Fruit fly (Drosophila melanogaster) whole organism, embryonic: ENCODE data around the gene CG6790.

Experiments used
- Adf1 ChIP-seq: fragments of 200-800 bp; sonication (Bioruptor generic); IDR thresholded peaks from 2 replicates; pipeline ENCODE4 v1.3.6; 2022; ENCODE audit warnings: missing biosample characterization, missing genetic modification characterization
- Bgb ChIP-seq: fragments of 200-800 bp; sonication (Bioruptor generic); IDR thresholded peaks from 2 replicates; pipeline ENCODE4 v1.3.6; 2022; ENCODE audit warnings: missing biosample characterization, missing genetic modification characterization; ENCODE audit not compliant: partially characterized antibody
- Blimp-1 ChIP-seq: fragments of 200-800 bp; sonication (Bioruptor generic); optimal IDR thresholded peaks from 3 replicates; lab custom pipeline; 2018; ENCODE audit warnings: missing biosample characterization, missing genetic modification characterization, mild to moderate bottlenecking, moderate library complexity, missing genetic modification reagents
- CG10321 ChIP-seq: fragments of 200-800 bp; sonication (Bioruptor generic); IDR thresholded peaks from 2 replicates; pipeline ENCODE4 v1.3.6; 2022; ENCODE audit warnings: missing biosample characterization, missing genetic modification characterization
- CG10431 ChIP-seq: fragments of 200-800 bp; sonication (Bioruptor generic); optimal IDR thresholded peaks from 3 replicates; lab custom pipeline; 2018; ENCODE audit warnings: missing biosample characterization, mild to moderate bottlenecking, missing genetic modification characterization
- CG10654 ChIP-seq: fragments of 200-800 bp; sonication (Bioruptor generic); optimal IDR thresholded peaks from 2 replicates; lab custom pipeline; 2016; ENCODE audit warnings: missing biosample characterization, missing genetic modification characterization
- CG10959 ChIP-seq: fragments of 200-800 bp; sonication (Bioruptor generic); IDR thresholded peaks from 2 replicates; pipeline ENCODE4 v1.3.6; 2022; ENCODE audit warnings: missing biosample characterization, missing genetic modification characterization
- CG12219 ChIP-seq: fragments of 200-800 bp; sonication (Bioruptor generic); optimal IDR thresholded peaks from 3 replicates; lab custom pipeline; 2018; ENCODE audit warnings: missing biosample characterization, mild to moderate bottlenecking, missing genetic modification characterization
- CG12659 ChIP-seq: fragments of 200-800 bp; sonication (Bioruptor generic); optimal IDR thresholded peaks from 3 replicates; lab custom pipeline; 2017; ENCODE audit warnings: mild to moderate bottlenecking, missing biosample characterization, missing genetic modification reagents, missing genetic modification characterization
- CG12769 ChIP-seq: fragments of 200-800 bp; sonication (Bioruptor generic); optimal IDR thresholded peaks from 2 replicates; lab custom pipeline; 2019; ENCODE audit warnings: missing biosample characterization, mild to moderate bottlenecking, missing genetic modification characterization, moderate library complexity
- CG13424 ChIP-seq: fragments of 200-800 bp; sonication (Bioruptor generic); optimal IDR thresholded peaks from 2 replicates; lab custom pipeline; 2019; ENCODE audit warnings: missing biosample characterization, mild to moderate bottlenecking, missing genetic modification characterization, moderate library complexity
- CG13775 ChIP-seq: fragments of 200-800 bp; sonication (Bioruptor generic); optimal IDR thresholded peaks from 3 replicates; lab custom pipeline; 2017; ENCODE audit warnings: missing biosample characterization, mild to moderate bottlenecking, missing genetic modification characterization
- CG1647 ChIP-seq: fragments of 200-800 bp; sonication (Bioruptor generic); optimal IDR thresholded peaks from 3 replicates; lab custom pipeline; 2016; ENCODE audit warnings: missing biosample characterization, missing genetic modification characterization
- CG18011 ChIP-seq: fragments of 200-800 bp; sonication (Bioruptor generic); optimal IDR thresholded peaks from 2 replicates; lab custom pipeline; 2017; ENCODE audit warnings: missing biosample characterization, missing genetic modification characterization, mild to moderate bottlenecking, moderate library complexity, missing genotype
- CG2712 ChIP-seq: fragments of 200-800 bp; optimal IDR thresholded peaks from 3 replicates; lab custom pipeline; 2019; ENCODE audit warnings: missing biosample characterization, mild to moderate bottlenecking, missing genetic modification characterization, moderate library complexity
- CG3163 ChIP-seq: fragments of 200-800 bp; sonication (Bioruptor generic); optimal IDR thresholded peaks from 3 replicates; lab custom pipeline; 2016; ENCODE audit warnings: missing biosample characterization, missing genetic modification characterization
- CG4424 ChIP-seq: fragments of 200-800 bp; sonication (Bioruptor generic); optimal IDR thresholded peaks from 3 replicates; lab custom pipeline; 2016; ENCODE audit warnings: missing biosample characterization, missing genetic modification characterization
- CG4707 ChIP-seq: fragments of 200-800 bp; sonication (Bioruptor generic); optimal IDR thresholded peaks from 2 replicates; lab custom pipeline; 2018; ENCODE audit warnings: missing biosample characterization, mild to moderate bottlenecking, missing genetic modification characterization, moderate library complexity
- CG4730 ChIP-seq: fragments of 200-800 bp; sonication (Bioruptor generic); IDR thresholded peaks from 2 replicates; pipeline ENCODE4 v1.3.6; 2022; ENCODE audit warnings: missing biosample characterization, missing genetic modification characterization
- CG6683 ChIP-seq: fragments of 200-800 bp; sonication (Bioruptor generic); optimal IDR thresholded peaks from 2 replicates; lab custom pipeline; 2017; ENCODE audit warnings: missing biosample characterization, mild to moderate bottlenecking, missing genetic modification characterization, missing genetic modification reagents
- CG7271 ChIP-seq: fragments of 200-800 bp; sonication (Bioruptor generic); optimal IDR thresholded peaks from 2 replicates; lab custom pipeline; 2018; ENCODE audit warnings: missing biosample characterization, mild to moderate bottlenecking, missing genetic modification characterization, moderate library complexity
- CG8359 ChIP-seq: fragments of 200-800 bp; sonication (Bioruptor generic); optimal IDR thresholded peaks from 2 replicates; lab custom pipeline; 2017; ENCODE audit warnings: missing biosample characterization, mild to moderate bottlenecking, missing genetic modification characterization, borderline replicate concordance
- CG9437 ChIP-seq: fragments of 200-800 bp; sonication (Bioruptor generic); optimal IDR thresholded peaks from 2 replicates; lab custom pipeline; 2018; ENCODE audit warnings: missing biosample characterization, mild to moderate bottlenecking, missing genetic modification characterization
- Doc2 ChIP-seq: fragments of 200-800 bp; sonication (Bioruptor generic); IDR thresholded peaks from 2 replicates; pipeline ENCODE4 v1.3.6; 2022; ENCODE audit warnings: missing biosample characterization, missing genetic modification characterization
- Fer1 ChIP-seq: fragments of 200-800 bp; sonication (Bioruptor generic); optimal IDR thresholded peaks from 2 replicates; lab custom pipeline; 2017; ENCODE audit warnings: missing biosample characterization, mild to moderate bottlenecking, missing genetic modification characterization
- HLH4C ChIP-seq: fragments of 200-800 bp; sonication (Bioruptor generic); IDR thresholded peaks from 3 replicates; pipeline ENCODE4 v1.3.6; 2022; ENCODE audit warnings: missing biosample characterization, missing genetic modification characterization; ENCODE audit not compliant: partially characterized antibody
- Hr39 ChIP-seq: fragments of >200 bp; optimal IDR thresholded peaks from 2 replicates; lab custom pipeline; 2017
- Med ChIP-seq: fragments of 200-800 bp; sonication (Bioruptor generic); peaks from one replicate; lab custom pipeline; 2016; ENCODE audit warnings: missing biosample characterization, missing genetic modification characterization, mild to moderate bottlenecking, inconsistent platforms, moderate library complexity
- NC2α ChIP-seq: fragments of 200-800 bp; sonication (Bioruptor generic); optimal IDR thresholded peaks from 2 replicates; lab custom pipeline; 2016; ENCODE audit warnings: missing biosample characterization, missing genetic modification characterization
- Nf-YB ChIP-seq: fragments of 200-800 bp; sonication (Bioruptor generic); optimal IDR thresholded peaks from 3 replicates; lab custom pipeline; 2019; ENCODE audit warnings: missing biosample characterization, mild to moderate bottlenecking, missing genetic modification characterization, moderate library complexity
- Rfx ChIP-seq: fragments of 200-800 bp; sonication (Bioruptor generic); IDR thresholded peaks from 2 replicates; pipeline ENCODE4 v1.3.6; 2022; ENCODE audit warnings: missing biosample characterization, missing genetic modification characterization
- Spps ChIP-seq: fragments of 200-800 bp; sonication (Bioruptor generic); optimal IDR thresholded peaks from 2 replicates; lab custom pipeline; 2018; ENCODE audit warnings: missing biosample characterization, mild to moderate bottlenecking, missing genetic modification characterization
- cad ChIP-seq: fragments of >200 bp; optimal IDR thresholded peaks from 2 replicates; lab custom pipeline; 2017; ENCODE audit warnings: missing biosample characterization, missing genetic modification characterization
- dati ChIP-seq: fragments of 200-800 bp; sonication (Bioruptor generic); IDR thresholded peaks from 2 replicates; pipeline ENCODE4 v1.3.6; 2022; ENCODE audit warnings: missing biosample characterization, missing genetic modification characterization
- disco-r ChIP-seq: fragments of 200-800 bp; sonication (Bioruptor generic); optimal IDR thresholded peaks from 2 replicates; lab custom pipeline; 2016; ENCODE audit warnings: missing biosample characterization, missing genetic modification characterization
- dmrt99B ChIP-seq: fragments of 200-800 bp; sonication (Bioruptor generic); optimal IDR thresholded peaks from 2 replicates; lab custom pipeline; 2018; ENCODE audit warnings: missing biosample characterization, mild to moderate bottlenecking, missing genetic modification characterization, moderate library complexity
- ewg ChIP-seq: fragments of 200-800 bp; sonication (Bioruptor generic); optimal IDR thresholded peaks from 3 replicates; lab custom pipeline; 2017; ENCODE audit warnings: mild to moderate bottlenecking, missing biosample characterization, missing genetic modification reagents, missing genetic modification characterization
- gce ChIP-seq: fragments of 200-800 bp; sonication (Bioruptor generic); IDR thresholded peaks from 3 replicates; pipeline ENCODE4 v1.3.6; 2022; ENCODE audit warnings: missing biosample characterization, missing genetic modification characterization
- ham ChIP-seq: fragments of 200-800 bp; sonication (Bioruptor generic); IDR thresholded peaks from 2 replicates; pipeline ENCODE4 v1.3.6; 2022; ENCODE audit warnings: missing biosample characterization, missing genetic modification characterization
- lola ChIP-seq, 3 experiments: fragments of >200 bp in 2 of 3; fragments of 200-800 bp in 1 of 3; sonication (Bioruptor generic) in 1 of 3; optimal IDR thresholded peaks; 2 replicates each; lab custom pipeline; 2017 to 2019; ENCODE audit warnings: missing biosample characterization in 3 of 3, missing genetic modification characterization in 3 of 3, mild to moderate bottlenecking in 1 of 3, moderate library complexity in 1 of 3
- phol ChIP-seq: fragments of 200-800 bp; sonication (Bioruptor generic); optimal IDR thresholded peaks from 3 replicates; lab custom pipeline; 2018; ENCODE audit warnings: missing biosample characterization, mild to moderate bottlenecking, missing genetic modification characterization, moderate library complexity
- salm ChIP-seq: fragments of 200-800 bp; sonication (Bioruptor generic); optimal IDR thresholded peaks from 2 replicates; lab custom pipeline; 2018; ENCODE audit warnings: missing biosample characterization, mild to moderate bottlenecking, missing genetic modification characterization
- sens ChIP-seq: fragments of 200-800 bp; sonication (Bioruptor generic); peaks from one replicate; lab custom pipeline; 2016; ENCODE audit warnings: missing biosample characterization, missing genetic modification characterization
- shn ChIP-seq: fragments of 200-800 bp; sonication (Bioruptor generic); optimal IDR thresholded peaks from 3 replicates; lab custom pipeline; 2016; ENCODE audit warnings: missing biosample characterization, missing genetic modification characterization
- sim ChIP-seq: fragments of 200-800 bp; sonication (Bioruptor generic); IDR thresholded peaks from 2 replicates; pipeline ENCODE4 v1.3.6; 2022; ENCODE audit warnings: missing biosample characterization, missing genetic modification characterization
- slou ChIP-seq: fragments of 200-800 bp; sonication (Bioruptor generic); optimal IDR thresholded peaks from 3 replicates; lab custom pipeline; 2016; ENCODE audit warnings: missing biosample characterization, missing genetic modification characterization
- twi ChIP-seq: fragments of 200-800 bp; optimal IDR thresholded peaks from 2 replicates; lab custom pipeline; 2019; ENCODE audit warnings: missing biosample characterization, mild to moderate bottlenecking, missing genetic modification characterization, moderate library complexity
- vnd ChIP-seq: fragments of 200-800 bp; sonication (Bioruptor generic); IDR thresholded peaks from 3 replicates; pipeline ENCODE4 v1.3.6; 2022; ENCODE audit warnings: missing biosample characterization, missing genetic modification characterization; ENCODE audit not compliant: partially characterized antibody
- zfh1 ChIP-seq: fragments of 200-800 bp; sonication (Bioruptor generic); IDR thresholded peaks from 3 replicates; pipeline ENCODE4 v1.3.6; 2022; ENCODE audit warnings: missing biosample characterization, missing genetic modification characterization

The CG6790 gene

dm6 chr3R:11562326-11563109, 16.0 kb downstream of the CG6790 start (continued):
- TF ChIP-seq CG12659 (GFP tag; lab: Kevin White, UChicago) (peak; percentile 88), Fer1 (GFP tag; lab: Kevin White, UChicago) (peak; percentile 96), zfh1 (GFP tag; lab: Robert Waterston, UW) (peak; percentile 95), CG1647 (GFP tag; lab: Kevin White, UChicago) (peak; percentile 90), gce (GFP tag; lab: Robert Waterston, UW) (peak; percentile 93), Rfx (GFP tag; lab: Robert Waterston, UW) (peak; percentile 97), CG4730 (GFP tag; lab: Robert Waterston, UW) (peak; percentile 86), Med (peak; percentile 98), CG2712 (tag; lab: Kevin White, UChicago) (peak; percentile 95), twi (peak; percentile 51), CG10321 (GFP tag; lab: Robert Waterston, UW) (peak; percentile 40), CG13424 (peak; percentile 85), CG10431 (GFP tag; lab: Kevin White, UChicago) (peak; percentile 45), Nf-YB (GFP tag; lab: Kevin White, UChicago) (peak; percentile 64), dati (GFP tag; lab: Robert Waterston, UW) (peak; percentile 71; the same call in 1 of the 2 replicates), dmrt99B (tag; lab: Kevin White, UChicago) (peak; percentile 95), HLH4C (GFP tag; lab: Robert Waterston, UW) (no peak), sens (peak; percentile 99), Adf1 (peak; percentile 54), CG7271 (tag; lab: Kevin White, UChicago) (peak; percentile 30), CG10654 (GFP tag; lab: Kevin White, UChicago) (peak; percentile 92), Hr39 (lab: Kevin White, UChicago) (no peak), phol (peak; percentile 93), CG3163 (GFP tag; lab: Kevin White, UChicago) (peak; percentile 70), CG4424 (GFP tag; lab: Kevin White, UChicago) (peak; percentile 95), lola (GFP tag; optimal IDR thresholded peaks at IDR 0.05; lab: Kevin White, UChicago) (peak in 1 of 3 experiments; percentile 55), disco-r (GFP tag; lab: Kevin White, UChicago) (peak; percentile 69), CG18011 (GFP tag; lab: Kevin White, UChicago) (peak; percentile 65), CG12769 (tag; lab: Kevin White, UChicago) (peak; percentile 95), Doc2 (peak; percentile 77; the same call in 1 of the 2 replicates), CG10959 (GFP tag; lab: Robert Waterston, UW) (peak; percentile 78), CG12219 (peak; percentile 87), ham (GFP tag; lab: Robert Waterston, UW) (peak; percentile 64; the same call in 1 of the 2 replicates), NC2α (GFP tag; lab: Kevin White, UChicago) (peak; percentile 64), vnd (GFP tag; lab: Robert Waterston, UW) (no peak), salm (tag; lab: Kevin White, UChicago) (peak; percentile 72), ewg (GFP tag; lab: Kevin White, UChicago) (peak; percentile 70), Spps (tag; lab: Kevin White, UChicago) (peak; percentile 85), cad (GFP tag; lab: Kevin White, UChicago) (no peak), CG4707 (GFP tag; lab: Kevin White, UChicago) (peak; percentile 60), shn (GFP tag; lab: Kevin White, UChicago) (peak; percentile 79), CG13775 (GFP tag; lab: Kevin White, UChicago) (peak; percentile 81), Blimp-1 (GFP tag; lab: Kevin White, UChicago) (peak; percentile 91), slou (peak; percentile 88), CG9437 (GFP tag; lab: Kevin White, UChicago) (peak; percentile 74), CG6683 (GFP tag; lab: Kevin White, UChicago) (peak; percentile 80), CG8359 (GFP tag; lab: Kevin White, UChicago) (peak; percentile 66), Bgb (GFP tag; lab: Robert Waterston, UW) (no peak; the same call in 1 of the 2 replicates), sim (GFP tag; lab: Robert Waterston, UW) (peak; percentile 86)
